Fruit fly (Drosophila melanogaster) whole organism, embryonic: ENCODE data around the gene CG33191.

Source experiments
- Asciz ChIP-seq: fragments of 200-800 bp; sonication (Bioruptor generic); optimal IDR thresholded peaks from 2 replicates; lab custom pipeline; 2017; ENCODE audit warnings: missing biosample characterization, mild to moderate bottlenecking, missing genetic modification characterization, missing genetic modification reagents
- CG10321 ChIP-seq: fragments of 200-800 bp; sonication (Bioruptor generic); IDR thresholded peaks from 2 replicates; pipeline ENCODE4 v1.3.6; 2022; ENCODE audit warnings: missing biosample characterization, missing genetic modification characterization
- CG10654 ChIP-seq: fragments of 200-800 bp; sonication (Bioruptor generic); optimal IDR thresholded peaks from 2 replicates; lab custom pipeline; 2016; ENCODE audit warnings: missing biosample characterization, missing genetic modification characterization
- CG10959 ChIP-seq: fragments of 200-800 bp; sonication (Bioruptor generic); IDR thresholded peaks from 2 replicates; pipeline ENCODE4 v1.3.6; 2022; ENCODE audit warnings: missing biosample characterization, missing genetic modification characterization
- CG10979 ChIP-seq: fragments of 200-800 bp; sonication (Bioruptor generic); optimal IDR thresholded peaks from 2 replicates; lab custom pipeline; 2018; ENCODE audit warnings: missing biosample characterization, mild to moderate bottlenecking, missing genetic modification characterization, moderate library complexity
- CG11504 ChIP-seq: fragments of 200-800 bp; sonication (Bioruptor generic); optimal IDR thresholded peaks from 3 replicates; lab custom pipeline; 2019; ENCODE audit warnings: missing biosample characterization, mild to moderate bottlenecking, missing genetic modification characterization, moderate library complexity
- CG11695 ChIP-seq: fragments of 200-800 bp; sonication (Bioruptor generic); IDR thresholded peaks from 3 replicates; pipeline ENCODE4 v1.3.6; 2022; ENCODE audit warnings: missing biosample characterization, missing genetic modification characterization
- CG12659 ChIP-seq: fragments of 200-800 bp; sonication (Bioruptor generic); optimal IDR thresholded peaks from 3 replicates; lab custom pipeline; 2017; ENCODE audit warnings: mild to moderate bottlenecking, missing biosample characterization, missing genetic modification reagents, missing genetic modification characterization
- CG14014 ChIP-seq: fragments of 200-800 bp; sonication (Bioruptor generic); IDR thresholded peaks from 2 replicates; pipeline ENCODE4 v1.3.6; 2022; ENCODE audit warnings: missing biosample characterization, missing genetic modification characterization
- CG15601 ChIP-seq: fragments of 200-800 bp; sonication (Bioruptor generic); optimal IDR thresholded peaks from 3 replicates; lab custom pipeline; 2019; ENCODE audit warnings: missing biosample characterization, mild to moderate bottlenecking, missing genetic modification characterization, moderate library complexity
- CG1603 ChIP-seq: fragments of 200-800 bp; sonication (Bioruptor generic); optimal IDR thresholded peaks from 2 replicates; lab custom pipeline; 2019; ENCODE audit warnings: missing biosample characterization, mild to moderate bottlenecking, missing genetic modification characterization, moderate library complexity
- CG1647 ChIP-seq: fragments of 200-800 bp; sonication (Bioruptor generic); optimal IDR thresholded peaks from 3 replicates; lab custom pipeline; 2016; ENCODE audit warnings: missing biosample characterization, missing genetic modification characterization
- CG16815 ChIP-seq: fragments of 200-800 bp; sonication (Bioruptor generic); optimal IDR thresholded peaks from 3 replicates; lab custom pipeline; 2017; ENCODE audit warnings: missing biosample characterization, mild to moderate bottlenecking, missing genetic modification characterization
- CG2120 ChIP-seq: fragments of 200-800 bp; sonication (Bioruptor generic); optimal IDR thresholded peaks from 3 replicates; lab custom pipeline; 2016; ENCODE audit warnings: missing biosample characterization, missing genetic modification characterization
- CG2678 ChIP-seq: fragments of 200-800 bp; sonication (Bioruptor generic); optimal IDR thresholded peaks from 3 replicates; lab custom pipeline; 2019; ENCODE audit warnings: missing biosample characterization, mild to moderate bottlenecking, missing genetic modification characterization, moderate library complexity
- CG31224 ChIP-seq: fragments of 200-800 bp; sonication (Bioruptor generic); IDR thresholded peaks from 2 replicates; pipeline ENCODE4 v1.3.6; 2022; ENCODE audit warnings: missing biosample characterization, missing genetic modification characterization
- CG34422 ChIP-seq: fragments of 200-800 bp; sonication (Bioruptor generic); IDR thresholded peaks from 3 replicates; pipeline ENCODE4 v1.3.6; 2022; ENCODE audit warnings: missing biosample characterization, missing genetic modification characterization
- CG3847 ChIP-seq: fragments of 200-800 bp; sonication (Bioruptor generic); IDR thresholded peaks from 2 replicates; pipeline ENCODE4 v1.3.6; 2022; ENCODE audit warnings: missing biosample characterization, missing genetic modification characterization
- CG3995 ChIP-seq: fragments of 200-800 bp; sonication (Bioruptor generic); optimal IDR thresholded peaks from 3 replicates; lab custom pipeline; 2016; ENCODE audit warnings: missing biosample characterization, missing genetic modification characterization
- CG4617 ChIP-seq: fragments of 200-800 bp; sonication (Bioruptor generic); optimal IDR thresholded peaks from 3 replicates; lab custom pipeline; 2016; ENCODE audit warnings: missing biosample characterization, missing genetic modification characterization, borderline replicate concordance
- CG4707 ChIP-seq: fragments of 200-800 bp; sonication (Bioruptor generic); optimal IDR thresholded peaks from 2 replicates; lab custom pipeline; 2018; ENCODE audit warnings: missing biosample characterization, mild to moderate bottlenecking, missing genetic modification characterization, moderate library complexity
- CG7271 ChIP-seq: fragments of 200-800 bp; sonication (Bioruptor generic); optimal IDR thresholded peaks from 2 replicates; lab custom pipeline; 2018; ENCODE audit warnings: missing biosample characterization, mild to moderate bottlenecking, missing genetic modification characterization, moderate library complexity
- CG7372 ChIP-seq: fragments of 200-800 bp; sonication (Bioruptor generic); IDR thresholded peaks from 2 replicates; pipeline ENCODE4 v1.3.6; 2022; ENCODE audit warnings: missing biosample characterization, missing genetic modification characterization
- CG8388 ChIP-seq: fragments of 200-800 bp; sonication (Bioruptor generic); optimal IDR thresholded peaks from 2 replicates; lab custom pipeline; 2019; ENCODE audit warnings: missing biosample characterization, mild to moderate bottlenecking, missing genetic modification characterization, moderate library complexity
- CG8765 ChIP-seq: fragments of 200-800 bp; sonication (Bioruptor generic); IDR thresholded peaks from 2 replicates; pipeline ENCODE4 v1.3.6; 2022; ENCODE audit warnings: missing biosample characterization, missing genetic modification characterization
- CG9727 ChIP-seq: fragments of 200-800 bp; sonication (Bioruptor generic); optimal IDR thresholded peaks from 3 replicates; lab custom pipeline; 2017; ENCODE audit warnings: missing biosample characterization, mild to moderate bottlenecking, missing genetic modification characterization
- Dek ChIP-seq: fragments of 200-800 bp; sonication (Bioruptor generic); optimal IDR thresholded peaks from 3 replicates; lab custom pipeline; 2019; ENCODE audit warnings: missing biosample characterization, mild to moderate bottlenecking, missing genetic modification characterization, moderate library complexity
- Ets97D ChIP-seq: fragments of 200-800 bp; sonication (Bioruptor generic); optimal IDR thresholded peaks from 3 replicates; lab custom pipeline; 2016; ENCODE audit warnings: missing biosample characterization, missing genetic modification characterization
- H15 ChIP-seq: fragments of 200-800 bp; sonication (Bioruptor generic); IDR thresholded peaks from 3 replicates; pipeline ENCODE4 v1.3.6; 2022; ENCODE audit warnings: missing biosample characterization, missing genetic modification characterization
- HLH3B ChIP-seq: fragments of 200-800 bp; sonication (Bioruptor generic); IDR thresholded peaks from 2 replicates; pipeline ENCODE4 v1.3.6; 2022; ENCODE audit warnings: missing biosample characterization, missing genetic modification characterization
- Hr39 ChIP-seq: fragments of >200 bp; optimal IDR thresholded peaks from 2 replicates; lab custom pipeline; 2017
- Lhr ChIP-seq: fragments of 200-800 bp; sonication (Bioruptor generic); optimal IDR thresholded peaks from 3 replicates; lab custom pipeline; 2017; ENCODE audit warnings: mild to moderate bottlenecking, missing biosample characterization, missing genetic modification reagents, missing genetic modification characterization
- NC2β ChIP-seq: fragments of 200-800 bp; sonication (Bioruptor generic); optimal IDR thresholded peaks from 2 replicates; lab custom pipeline; 2016; ENCODE audit warnings: missing biosample characterization, missing genetic modification characterization
- NFAT ChIP-seq: fragments of 200-800 bp; sonication (Bioruptor generic); IDR thresholded peaks from 2 replicates; pipeline ENCODE4 v1.3.6; 2022; ENCODE audit warnings: missing biosample characterization, missing genetic modification characterization
- Oli ChIP-seq: fragments of 200-800 bp; sonication (Bioruptor generic); optimal IDR thresholded peaks from 2 replicates; lab custom pipeline; 2018; ENCODE audit warnings: missing biosample characterization, mild to moderate bottlenecking, missing genetic modification characterization, moderate library complexity
- Sox100B ChIP-seq: fragments of 200-800 bp; sonication (Bioruptor generic); optimal IDR thresholded peaks from 3 replicates; lab custom pipeline; 2018; ENCODE audit warnings: missing biosample characterization, mild to moderate bottlenecking, missing genetic modification characterization
- ap ChIP-seq: fragments of 200-800 bp; sonication (Bioruptor generic); IDR thresholded peaks from 2 replicates; pipeline ENCODE4 v1.3.6; 2022; ENCODE audit warnings: missing biosample characterization, missing genetic modification characterization
- dmrt99B ChIP-seq: fragments of 200-800 bp; sonication (Bioruptor generic); optimal IDR thresholded peaks from 2 replicates; lab custom pipeline; 2018; ENCODE audit warnings: missing biosample characterization, mild to moderate bottlenecking, missing genetic modification characterization, moderate library complexity
- dpn ChIP-seq, 2 experiments: fragments of 200-800 bp; sonication (Bioruptor generic); optimal IDR thresholded peaks; 3 replicates each; lab custom pipeline; 2016; ENCODE audit warnings: missing biosample characterization in 2 of 2, missing genetic modification characterization in 2 of 2
- gce ChIP-seq: fragments of 200-800 bp; sonication (Bioruptor generic); IDR thresholded peaks from 3 replicates; pipeline ENCODE4 v1.3.6; 2022; ENCODE audit warnings: missing biosample characterization, missing genetic modification characterization
- gfzf ChIP-seq: fragments of 200-800 bp; sonication (Bioruptor generic); optimal IDR thresholded peaks from 2 replicates; lab custom pipeline; 2016; ENCODE audit warnings: missing biosample characterization, mild to moderate bottlenecking, missing genetic modification characterization, moderate library complexity
- gsb-n ChIP-seq: fragments of 200-800 bp; sonication (Bioruptor generic); optimal IDR thresholded peaks from 3 replicates; lab custom pipeline; 2018; ENCODE audit warnings: missing biosample characterization, mild to moderate bottlenecking, missing genetic modification characterization
- lab ChIP-seq: fragments of 200-800 bp; sonication (Bioruptor generic); optimal IDR thresholded peaks from 3 replicates; lab custom pipeline; 2017; ENCODE audit warnings: missing biosample characterization, missing genetic modification characterization, mild to moderate bottlenecking, moderate library complexity, missing genetic modification reagents
- lilli ChIP-seq: fragments of 200-800 bp; sonication (Bioruptor generic); optimal IDR thresholded peaks from 3 replicates; lab custom pipeline; 2016; ENCODE audit warnings: missing biosample characterization, missing genetic modification characterization
- repo ChIP-seq: fragments of 200-800 bp; sonication (Bioruptor generic); optimal IDR thresholded peaks from 2 replicates; lab custom pipeline; 2016; ENCODE audit warnings: missing biosample characterization, missing genetic modification characterization
- sens-2 ChIP-seq: fragments of 200-800 bp; sonication (Bioruptor generic); IDR thresholded peaks from 2 replicates; pipeline ENCODE4 v1.3.6; 2022; ENCODE audit warnings: missing biosample characterization, missing genetic modification characterization
- seq ChIP-seq: fragments of 200-800 bp; sonication (Bioruptor generic); IDR thresholded peaks from 2 replicates; pipeline ENCODE4 v1.3.6; 2022; ENCODE audit warnings: missing biosample characterization, missing genetic modification characterization
- ttk ChIP-seq: fragments of 200-800 bp; sonication (Bioruptor generic); IDR thresholded peaks from 2 replicates; pipeline ENCODE4 v2.1.2; 2022; ENCODE audit warnings: missing biosample characterization, missing genetic modification characterization
- usp ChIP-seq: fragments of >200 bp; optimal IDR thresholded peaks from 2 replicates; lab custom pipeline; 2017; ENCODE audit warnings: missing biosample characterization, missing genetic modification characterization
- vvl ChIP-seq: fragments of 200-800 bp; sonication (Bioruptor generic); IDR thresholded peaks from 2 replicates; pipeline ENCODE4 v1.3.6; 2022; ENCODE audit warnings: missing biosample characterization, missing genetic modification characterization
- wor ChIP-seq: fragments of 200-800 bp; sonication (Bioruptor generic); IDR thresholded peaks from 2 replicates; pipeline ENCODE4 v1.3.6; 2022; ENCODE audit warnings: missing biosample characterization, missing genetic modification characterization

Gene CG33191

dm6 chr3R:8746354-8746753 lies 33.4 kb downstream of the CG33191 start (continued):
- TF ChIP-seq usp (no peak), CG11504 (peak; percentile 79), CG8765 (GFP tag; lab: Robert Waterston, UW) (peak; percentile 63), CG34422 (GFP tag; lab: Robert Waterston, UW) (peak; percentile 56; the same call in 2 of the 3 replicates), CG14014 (0 out of 2 replicates have a peak, but pooled peaks have one; percentile 23), CG12659 (peak; percentile 23), lab (GFP tag; lab: Kevin White, UChicago) (peak; percentile 59), CG2120 (GFP tag; lab: Kevin White, UChicago) (peak; percentile 38), CG10959 (peak; percentile 59; the same call in 1 of the 2 replicates), gce (GFP tag; lab: Robert Waterston, UW) (0 out of 3 replicates have a peak, but pooled peaks have one; percentile 26), Hr39 (no peak), CG11695 (GFP tag; lab: Robert Waterston, UW) (peak; percentile 57; the same call in 2 of the 3 replicates), seq (GFP tag; lab: Robert Waterston, UW) (peak; percentile 57), CG4617 (GFP tag; lab: Kevin White, UChicago) (peak; percentile 17), dmrt99B (tag; lab: Kevin White, UChicago) (peak; percentile 76), gfzf (GFP tag; lab: Kevin White, UChicago) (no peak), H15 (GFP tag; lab: Robert Waterston, UW) (peak; percentile 36; the same call in 1 of the 3 replicates), NFAT (no peak), CG2678 (tag; lab: Kevin White, UChicago) (peak; percentile 66), CG7372 (no peak), dpn (GFP tag; optimal IDR thresholded peaks at IDR 0.05; lab: Kevin White, UChicago) (peak in 1 of 2 experiments; percentile 63), gsb-n (peak; percentile 65), CG8388 (GFP tag; lab: Kevin White, UChicago) (peak; percentile 80), Dek (tag; lab: Kevin White, UChicago) (peak; percentile 37), Lhr (GFP tag; lab: Kevin White, UChicago) (peak; percentile 22), repo (no peak), Asciz (GFP tag; lab: Kevin White, UChicago) (peak; percentile 58), NC2β (GFP tag; lab: Kevin White, UChicago) (peak; percentile 14), CG10654 (GFP tag; lab: Kevin White, UChicago) (peak; percentile 11), vvl (GFP tag; lab: Robert Waterston, UW) (peak; percentile 73), HLH3B (peak; percentile 72), CG7271 (peak; percentile 88), CG1603 (tag; lab: Kevin White, UChicago) (peak; percentile 35), CG1647 (GFP tag; lab: Kevin White, UChicago) (peak; percentile 23), CG3847 (GFP tag; lab: Robert Waterston, UW) (no peak), Sox100B (peak; percentile 68), CG3995 (GFP tag; lab: Kevin White, UChicago) (no peak), lilli (GFP tag; lab: Kevin White, UChicago) (peak; percentile 58), sens-2 (GFP tag; lab: Robert Waterston, UW) (peak; percentile 39; the same call in 1 of the 2 replicates), Oli (tag; lab: Kevin White, UChicago) (peak; percentile 66), CG31224 (GFP tag; lab: Robert Waterston, UW) (peak; percentile 47; the same call in 1 of the 2 replicates), CG15601 (tag; lab: Kevin White, UChicago) (peak; percentile 55), ttk (GFP tag; lab: Robert Waterston, UW) (no peak), ap (GFP tag; lab: Robert Waterston, UW) (peak; percentile 64), CG10321 (GFP tag; lab: Robert Waterston, UW) (0 out of 2 replicates have a peak, but pooled peaks have one; percentile 21), CG4707 (GFP tag; lab: Kevin White, UChicago) (peak; percentile 28), CG16815 (peak; percentile 10), CG9727 (GFP tag; lab: Kevin White, UChicago) (peak; percentile 74), wor (GFP tag; lab: Robert Waterston, UW) (peak; percentile 46; the same call in 1 of the 2 replicates), Ets97D (GFP tag; lab: Kevin White, UChicago) (no peak), CG10979 (tag; lab: Kevin White, UChicago) (peak; percentile 76)
